Worm (Caenorhabditis elegans) whole organism, L1 larva: Measurements from ENCODE around the gene anmt-3.

ENCODE experiments used
- C34B4.2 ChIP-seq: sonication (generic microtip); optimal IDR thresholded peaks from 2 replicates; lab custom pipeline; 2017; ENCODE audit warnings: mild to moderate bottlenecking, missing genetic modification characterization, missing compliant biosample characterization
- alr-1 ChIP-seq: fragments of 200-800 bp; sonication (Bioruptor generic); optimal IDR thresholded peaks from 2 replicates; lab custom pipeline; 2018; ENCODE audit warnings: borderline replicate concordance, mild to moderate bottlenecking, missing genetic modification characterization, missing compliant biosample characterization
- blmp-1 ChIP-seq: fragments of 150-350 bp; optimal IDR thresholded peaks from 2 replicates; lab custom pipeline; 2014; ENCODE audit warnings: missing biosample characterization, missing genetic modification characterization
- ceh-63 ChIP-seq: fragments of 200-800 bp; sonication (Bioruptor generic); optimal IDR thresholded peaks from 2 replicates; lab custom pipeline; 2018; ENCODE audit warnings: mild to moderate bottlenecking, missing genetic modification characterization, missing compliant biosample characterization
- ceh-82 ChIP-seq, 3 experiments: fragments of 150-350 bp in 1 of 3; sonication (generic microtip) in 2 of 3; optimal IDR thresholded peaks; 2 replicates each; lab custom pipeline; 2014 to 2017; ENCODE audit warnings: missing biosample characterization in 3 of 3, missing genetic modification characterization in 3 of 3
- ceh-88 ChIP-seq: fragments of 200-800 bp; sonication (Bioruptor generic); IDR thresholded peaks from 2 replicates; pipeline ENCODE4 v1.3.6; 2022; ENCODE audit warnings: missing genetic modification characterization, missing compliant biosample characterization
- dpl-1 ChIP-seq, 3 experiments: fragments of 150-350 bp in 2 of 3; sonication (generic microtip) in 1 of 3; optimal IDR thresholded peaks; 2 replicates each; lab custom pipeline; 2014 to 2017; ENCODE audit warnings: missing biosample characterization in 3 of 3, missing genetic modification characterization in 3 of 3, missing genetic modification reagents in 3 of 3
- dsc-1 ChIP-seq: sonication (generic microtip); optimal IDR thresholded peaks from 2 replicates; lab custom pipeline; 2016; ENCODE audit warnings: mild to moderate bottlenecking, missing genetic modification characterization, missing compliant biosample characterization
- efl-1 ChIP-seq, 4 experiments: fragments of 150-350 bp; optimal IDR thresholded peaks in 3 of 4; peaks in 1 of 4; 1 replicate in 1 of 4; 2 replicates in 3 of 4; lab custom pipeline; 2014; ENCODE audit warnings: missing biosample characterization in 2 of 4, missing genetic modification characterization in 2 of 4, missing genetic modification reagents in 2 of 4
- efl-3 ChIP-seq: fragments of 200-800 bp; sonication (Bioruptor generic); optimal IDR thresholded peaks from 2 replicates; lab custom pipeline; 2018; ENCODE audit warnings: mild to moderate bottlenecking, missing genetic modification characterization, missing compliant biosample characterization
- elt-2 ChIP-seq: sonication (generic microtip); optimal IDR thresholded peaks from 2 replicates; lab custom pipeline; 2016; ENCODE audit warnings: missing genetic modification characterization, mild to moderate bottlenecking, inconsistent platforms, missing compliant biosample characterization, missing genetic modification reagents
- fkh-10 ChIP-seq: sonication (generic microtip); optimal IDR thresholded peaks from 2 replicates; lab custom pipeline; 2017; ENCODE audit warnings: missing biosample characterization, missing genetic modification reagents, missing genetic modification characterization
- fkh-4 ChIP-seq: sonication (generic microtip); optimal IDR thresholded peaks from 2 replicates; lab custom pipeline; 2016; ENCODE audit warnings: missing compliant biosample characterization, missing genetic modification characterization, borderline replicate concordance
- hpl-2 ChIP-seq: fragments of 150-350 bp; optimal IDR thresholded peaks from 2 replicates; lab custom pipeline; 2014; ENCODE audit warnings: missing biosample characterization, missing genetic modification reagents, missing genetic modification characterization
- irx-1 ChIP-seq: sonication (generic microtip); optimal IDR thresholded peaks from 2 replicates; lab custom pipeline; 2016; ENCODE audit warnings: missing genetic modification characterization, missing compliant biosample characterization
- lin-35 ChIP-seq, 2 experiments: fragments of 150-350 bp; optimal IDR thresholded peaks; 2 replicates each; lab custom pipeline; 2014; ENCODE audit warnings: missing biosample characterization in 2 of 2, missing genetic modification characterization in 2 of 2, missing genetic modification reagents in 2 of 2
- lin-39 ChIP-seq: fragments of 150-350 bp; optimal IDR thresholded peaks from 2 replicates; lab custom pipeline; 2014; ENCODE audit warnings: missing biosample characterization, missing genetic modification reagents, missing genetic modification characterization
- lir-3 ChIP-seq: sonication (generic microtip); optimal IDR thresholded peaks from 2 replicates; lab custom pipeline; 2016; ENCODE audit warnings: mild to moderate bottlenecking, missing genetic modification characterization, moderate library complexity, missing compliant biosample characterization; ENCODE audit not compliant: poor library complexity
- lsy-2 ChIP-seq, 2 experiments: fragments of 150-350 bp; optimal IDR thresholded peaks; 2 replicates each; lab custom pipeline; 2014; ENCODE audit warnings: missing biosample characterization in 2 of 2, missing genetic modification characterization in 2 of 2
- mab-9 ChIP-seq: fragments of 200-800 bp; sonication (Bioruptor generic); IDR thresholded peaks from 2 replicates; pipeline ENCODE4 v1.3.6; 2022; ENCODE audit warnings: missing genetic modification reagents, missing genetic modification characterization, missing compliant biosample characterization
- nhr-11 ChIP-seq: fragments of 150-350 bp; optimal IDR thresholded peaks from 2 replicates; lab custom pipeline; 2014; ENCODE audit warnings: missing biosample characterization, missing genetic modification characterization
- nhr-19 ChIP-seq: fragments of 200-800 bp; sonication (Bioruptor generic); conservative IDR thresholded peaks from 2 replicates; pipeline ENCODE4 v1.3.6; 2022; ENCODE audit warnings: missing genetic modification characterization, missing compliant biosample characterization
- nhr-47 ChIP-seq: sonication (generic microtip); optimal IDR thresholded peaks from 2 replicates; lab custom pipeline; 2016; ENCODE audit warnings: mild to moderate bottlenecking, missing genetic modification characterization, moderate library complexity, missing compliant biosample characterization
- nhr-76 ChIP-seq: sonication (generic microtip); optimal IDR thresholded peaks from 2 replicates; lab custom pipeline; 2017; ENCODE audit warnings: missing biosample characterization, missing genetic modification characterization
- nhr-90 ChIP-seq: sonication (generic microtip); optimal IDR thresholded peaks from 2 replicates; lab custom pipeline; 2016; ENCODE audit warnings: mild to moderate bottlenecking, missing genetic modification characterization, missing compliant biosample characterization; ENCODE audit not compliant: poor library complexity
- pag-3 ChIP-seq: sonication (generic microtip); optimal IDR thresholded peaks from 2 replicates; lab custom pipeline; 2017; ENCODE audit warnings: missing genetic modification characterization, mild to moderate bottlenecking, missing compliant biosample characterization, antibody characterized with exemption, borderline replicate concordance; ENCODE audit not compliant: insufficient read depth
- pax-3 ChIP-seq: fragments of 200-800 bp; sonication (Bioruptor generic); optimal IDR thresholded peaks from 2 replicates; lab custom pipeline; 2018; ENCODE audit warnings: mild to moderate bottlenecking, missing genetic modification characterization, moderate library complexity, missing compliant biosample characterization
- pqm-1 ChIP-seq: sonication (generic microtip); optimal IDR thresholded peaks from 3 replicates; lab custom pipeline; 2017; ENCODE audit warnings: missing biosample characterization, missing genetic modification characterization
- skn-1 ChIP-seq: fragments of 150-350 bp; optimal IDR thresholded peaks from 2 replicates; lab custom pipeline; 2014; ENCODE audit warnings: missing biosample characterization, missing genetic modification characterization
- sox-4 ChIP-seq: sonication (generic microtip); optimal IDR thresholded peaks from 2 replicates; lab custom pipeline; 2016; ENCODE audit warnings: missing genetic modification characterization, missing compliant biosample characterization
- sup-37 ChIP-seq: fragments of 200-800 bp; sonication (Bioruptor generic); optimal IDR thresholded peaks from 2 replicates; lab custom pipeline; 2018; ENCODE audit warnings: mild to moderate bottlenecking, missing genetic modification characterization, missing compliant biosample characterization
- tlp-1 ChIP-seq: fragments of 150-350 bp; optimal IDR thresholded peaks from 2 replicates; lab custom pipeline; 2014; ENCODE audit warnings: missing biosample characterization, missing genetic modification characterization
- unc-98 ChIP-seq: fragments of 200-800 bp; sonication (Bioruptor generic); IDR thresholded peaks from 2 replicates; pipeline ENCODE4 v1.3.6; 2022; ENCODE audit warnings: missing genetic modification characterization, missing compliant biosample characterization
- xbp-1 ChIP-seq: sonication (generic microtip); optimal IDR thresholded peaks from 2 replicates; lab custom pipeline; 2016; ENCODE audit warnings: missing genetic modification characterization, missing compliant biosample characterization
- zag-1 ChIP-seq: fragments of 150-350 bp; optimal IDR thresholded peaks from 2 replicates; lab custom pipeline; 2014; ENCODE audit warnings: missing biosample characterization, missing genetic modification characterization
- zip-4 ChIP-seq: fragments of 200-800 bp; sonication (Bioruptor generic); optimal IDR thresholded peaks from 2 replicates; lab custom pipeline; 2018; ENCODE audit warnings: mild to moderate bottlenecking, missing genetic modification characterization, moderate library complexity, missing compliant biosample characterization
- ztf-4 ChIP-seq: fragments of 150-350 bp; optimal IDR thresholded peaks from 2 replicates; lab custom pipeline; 2014; ENCODE audit warnings: missing biosample characterization, missing genetic modification characterization

anmt-3 gene

ce11 chrV:9952396-9952795 lies 5.7 kb downstream of the anmt-3 start, which contains the start of gene mam-5:
Gene mam-5 (plus strand): TSS chrV:9952699.
- TF ChIP-seq efl-3 (GFP tag; lab: Kevin White, UChicago) (no peak), blmp-1 (tag; lab: Kevin White, UChicago) (peak; percentile 53), mab-9 (GFP tag; lab: Robert Waterston, UW) (no peak), efl-1 (optimal IDR thresholded peaks at IDR 0.05; lab: Kevin White, UChicago) (no peak), efl-1 (GFP tag; optimal IDR thresholded peaks at IDR 0.05 in 1 of 2; lab: Kevin White, UChicago) (peak in 1 of 2 experiments; percentile 24), sup-37 (GFP tag; lab: Kevin White, UChicago) (no peak)

ce11 chrV:9950861-9951260 lies 7.3 kb downstream of the anmt-3 start, which contains the start of gene ttr-46:
Gene ttr-46 (plus strand): TSS chrV:9951233.
- TF ChIP-seq elt-2 (tag; lab: Kevin White, UChicago): peak; percentile 7
- no peak for TF ChIP-seq ztf-4 (tag; lab: Kevin White, UChicago)
- no peak for TF ChIP-seq dsc-1 (tag; lab: Kevin White, UChicago)
- no peak for TF ChIP-seq skn-1 (tag; lab: Kevin White, UChicago)
- TF ChIP-seq pag-3 (tag; lab: Kevin White, UChicago): no peak
- TF ChIP-seq efl-1 (optimal IDR thresholded peaks at IDR 0.05; lab: Kevin White, UChicago): no peak
- peak in 1 of 2 experiments; percentile 86 for TF ChIP-seq efl-1 (GFP tag; optimal IDR thresholded peaks at IDR 0.05 in 1 of 2; lab: Kevin White, UChicago)
- no peak for TF ChIP-seq efl-3 (GFP tag; lab: Kevin White, UChicago)
- TF ChIP-seq lin-35 (GFP tag; optimal IDR thresholded peaks at IDR 0.05; lab: Kevin White, UChicago): no peak
- TF ChIP-seq alr-1 (tag; lab: Kevin White, UChicago): no peak
- TF ChIP-seq pax-3: no peak
- no peak for TF ChIP-seq nhr-19 (GFP tag; lab: Robert Waterston, UW)

- TF ChIP-seq hpl-2 (GFP tag; lab: Kevin White, UChicago) (no peak), nhr-11 (tag; lab: Kevin White, UChicago) (no peak), tlp-1 (tag; lab: Kevin White, UChicago) (no peak), fkh-4 (tag; lab: Kevin White, UChicago) (no peak), lir-3 (tag; lab: Kevin White, UChicago) (no peak), ceh-63 (GFP tag; lab: Kevin White, UChicago) (no peak), sox-4 (tag; lab: Kevin White, UChicago) (no peak)
- TF ChIP-seq, all 84 proteins: peak for 0
Observed at ce11 chrV:9948840-9949239, 9.3 kb downstream of the anmt-3 start, which contains the start of gene nlp-58. Gene nlp-58 (minus strand): TSS chrV:9948940.

ce11 chrV:9944093-9944492 lies 14.0 kb downstream of the anmt-3 start, which contains the start of gene sre-28:
Gene sre-28 (plus strand): TSS chrV:9944393.
- TF ChIP-seq xbp-1 (tag; lab: Kevin White, UChicago) (no peak), pqm-1 (tag; lab: Kevin White, UChicago) (no peak), ceh-82 (tag; optimal IDR thresholded peaks at IDR 0.05; lab: Kevin White, UChicago) (no peak), C34B4.2 (tag; lab: Kevin White, UChicago) (no peak), lin-35 (GFP tag; optimal IDR thresholded peaks at IDR 0.05; lab: Kevin White, UChicago) (no peak), nhr-47 (tag; lab: Kevin White, UChicago) (no peak), nhr-76 (tag; lab: Kevin White, UChicago) (no peak), zag-1 (tag; lab: Kevin White, UChicago) (no peak), nhr-90 (tag; lab: Kevin White, UChicago) (no peak), ceh-88 (no peak), unc-98 (GFP tag; lab: Robert Waterston, UW) (no peak), lin-39 (tag; lab: Kevin White, UChicago) (no peak), lsy-2 (tag; optimal IDR thresholded peaks at IDR 0.05; lab: Kevin White, UChicago) (no peak), fkh-10 (GFP tag; lab: Kevin White, UChicago) (no peak), nhr-19 (GFP tag; lab: Robert Waterston, UW) (no peak), zip-4 (GFP tag; lab: Kevin White, UChicago) (no peak), dpl-1 (GFP tag; optimal IDR thresholded peaks at IDR 0.05; lab: Kevin White, UChicago) (no peak), irx-1 (tag; lab: Kevin White, UChicago) (no peak), blmp-1 (tag; lab: Kevin White, UChicago) (no peak)
